Worm (Caenorhabditis elegans) whole organism, L4 larva: ENCODE results near the gene sdz-35.

Source experiments
- aha-1 ChIP-seq: fragments of 150-350 bp; peaks from one replicate; lab custom pipeline; 2014; ENCODE audit warnings: missing biosample characterization, missing genetic modification characterization
- ama-1 ChIP-seq: fragments of 150-350 bp; optimal IDR thresholded peaks from 2 replicates; lab custom pipeline; 2014; ENCODE audit warnings: inconsistent platforms, mixed read lengths
- attf-4 ChIP-seq: sonication (generic microtip); optimal IDR thresholded peaks from 3 replicates; lab custom pipeline; 2017; ENCODE audit warnings: missing biosample characterization, missing genetic modification characterization
- hlh-30 ChIP-seq: sonication (generic microtip); optimal IDR thresholded peaks from 2 replicates; lab custom pipeline; 2017; ENCODE audit warnings: antibody characterized with exemption, mild to moderate bottlenecking, missing genetic modification characterization, missing compliant biosample characterization; ENCODE audit not compliant: insufficient read depth
- lin-39 ChIP-seq: fragments of 150-350 bp; optimal IDR thresholded peaks from 2 replicates; lab custom pipeline; 2014; ENCODE audit warnings: missing biosample characterization, missing genetic modification reagents, missing genetic modification characterization
- mdl-1 ChIP-seq, 2 experiments: fragments of 150-350 bp in 1 of 2; sonication (generic microtip) in 1 of 2; optimal IDR thresholded peaks; 2 replicates each; lab custom pipeline; 2014 to 2017; ENCODE audit warnings: missing biosample characterization in 2 of 2, missing genetic modification characterization in 2 of 2
- nhr-76 ChIP-seq: fragments of 150-350 bp; optimal IDR thresholded peaks from 2 replicates; lab custom pipeline; 2014; ENCODE audit warnings: missing biosample characterization, missing genetic modification characterization
- nhr-77 ChIP-seq: fragments of 150-350 bp; optimal IDR thresholded peaks from 2 replicates; lab custom pipeline; 2014; ENCODE audit warnings: missing biosample characterization, missing genetic modification characterization
- pha-4 ChIP-seq, 2 experiments: fragments of 150-350 bp in 1 of 2; fragments of 200-800 bp in 1 of 2; sonication (Bioruptor generic) in 1 of 2; IDR thresholded peaks in 1 of 2; optimal IDR thresholded peaks in 1 of 2; 2 replicates each; pipeline versions ENCODE4 v1.3.6 to Lab custom; 2014 to 2022; ENCODE audit warnings: missing genetic modification characterization in 2 of 2, missing genetic modification reagents in 2 of 2, missing biosample characterization in 1 of 2, missing compliant biosample characterization in 1 of 2
- pqm-1 ChIP-seq: sonication (generic microtip); optimal IDR thresholded peaks from 2 replicates; lab custom pipeline; 2017; ENCODE audit warnings: missing biosample characterization, missing genetic modification characterization

DNA sequence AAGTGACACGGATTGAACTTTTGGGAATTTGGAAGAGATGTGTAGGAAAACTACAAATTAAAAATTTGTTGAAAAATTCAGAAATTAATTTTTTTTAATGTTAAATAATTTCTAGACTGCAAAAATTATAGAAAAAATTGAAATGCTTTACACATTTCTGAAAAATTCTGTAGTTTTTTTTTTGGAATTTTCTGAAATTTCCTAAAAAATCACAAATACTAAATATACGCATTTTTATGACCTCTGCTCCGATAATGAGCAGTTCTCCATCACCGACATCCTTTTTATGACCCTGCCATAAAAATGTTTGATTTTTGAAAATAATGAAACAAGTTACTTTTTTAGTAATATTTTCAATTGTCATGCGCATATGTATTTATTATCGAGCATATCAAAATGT lies 36.2 kb upstream of the sdz-35 start:
- TF ChIP-seq mdl-1 (tag; optimal IDR thresholded peaks at IDR 0.05; lab: Kevin White, UChicago), result no peak
- no peak for TF ChIP-seq aha-1 (tag; lab: Kevin White, UChicago)
- peak; percentile 79 for TF ChIP-seq pqm-1
- no peak for TF ChIP-seq lin-39 (tag; lab: Kevin White, UChicago)
- no peak for TF ChIP-seq attf-4 (tag; lab: Kevin White, UChicago)
- TF ChIP-seq hlh-30 (tag; lab: Kevin White, UChicago), result no peak
- no peak for TF ChIP-seq nhr-76 (tag; lab: Kevin White, UChicago)
- no peak for TF ChIP-seq ama-1 (lab: Kevin White, UChicago)
- TF ChIP-seq pha-4 (GFP tag; IDR thresholded peaks at IDR 0.05; lab: Robert Waterston, UW), result peak; percentile 29; the same call in 1 of the 2 replicates
- TF ChIP-seq pha-4 (tag; optimal IDR thresholded peaks at IDR 0.05; lab: Kevin White, UChicago), result no peak
- TF ChIP-seq nhr-77, result peak; percentile 77
